Fruit fly (Drosophila melanogaster) whole organism, embryonic: ENCODE results near the gene CG7945.

Experiments used
- Atf3 ChIP-seq: fragments of 200-800 bp; sonication (Bioruptor generic); optimal IDR thresholded peaks from 3 replicates; lab custom pipeline; 2016; ENCODE audit warnings: missing biosample characterization, missing genetic modification characterization
- CG10147 ChIP-seq: fragments of 200-800 bp; sonication (Bioruptor generic); optimal IDR thresholded peaks from 2 replicates; lab custom pipeline; 2019; ENCODE audit warnings: missing biosample characterization, mild to moderate bottlenecking, missing genetic modification characterization, moderate library complexity
- CG10979 ChIP-seq: fragments of 200-800 bp; sonication (Bioruptor generic); optimal IDR thresholded peaks from 2 replicates; lab custom pipeline; 2018; ENCODE audit warnings: missing biosample characterization, mild to moderate bottlenecking, missing genetic modification characterization, moderate library complexity
- CG11093 ChIP-seq: fragments of 200-800 bp; sonication (Bioruptor generic); IDR thresholded peaks from 3 replicates; pipeline ENCODE4 v1.3.6; 2022; ENCODE audit warnings: missing biosample characterization, missing genetic modification characterization
- CG11398 ChIP-seq: fragments of 200-800 bp; sonication (Bioruptor generic); optimal IDR thresholded peaks from 2 replicates; lab custom pipeline; 2016; ENCODE audit warnings: missing biosample characterization, missing genetic modification characterization
- CG12744 ChIP-seq: fragments of 200-800 bp; sonication (Bioruptor generic); optimal IDR thresholded peaks from 2 replicates; lab custom pipeline; 2016; ENCODE audit warnings: missing biosample characterization, missing genetic modification characterization
- CG13123 ChIP-seq: fragments of 200-800 bp; sonication (Bioruptor generic); optimal IDR thresholded peaks from 2 replicates; lab custom pipeline; 2016; ENCODE audit warnings: missing biosample characterization, missing genetic modification characterization
- CG14441 ChIP-seq: fragments of 200-800 bp; sonication (Bioruptor generic); IDR thresholded peaks from 2 replicates; pipeline ENCODE4 v1.3.6; 2022; ENCODE audit warnings: missing biosample characterization, missing genetic modification characterization
- CG15073 ChIP-seq: fragments of 200-800 bp; sonication (Bioruptor generic); optimal IDR thresholded peaks from 2 replicates; lab custom pipeline; 2016; ENCODE audit warnings: missing biosample characterization, missing genetic modification characterization
- CG15696 ChIP-seq: fragments of 200-800 bp; sonication (Bioruptor generic); optimal IDR thresholded peaks from 2 replicates; lab custom pipeline; 2019; ENCODE audit warnings: missing biosample characterization, mild to moderate bottlenecking, missing genetic modification characterization, moderate library complexity
- CG2199 ChIP-seq: fragments of 200-800 bp; sonication (Bioruptor generic); IDR thresholded peaks from 3 replicates; pipeline ENCODE4 v1.3.6; 2022; ENCODE audit warnings: missing biosample characterization, missing genetic modification characterization
- CG3065 ChIP-seq: fragments of 200-800 bp; sonication (Bioruptor generic); optimal IDR thresholded peaks from 2 replicates; lab custom pipeline; 2016; ENCODE audit warnings: missing biosample characterization, missing genetic modification characterization
- CG3838 ChIP-seq: fragments of 200-800 bp; sonication (Bioruptor generic); optimal IDR thresholded peaks from 3 replicates; lab custom pipeline; 2016; ENCODE audit warnings: missing biosample characterization, missing genetic modification characterization
- CG4707 ChIP-seq: fragments of 200-800 bp; sonication (Bioruptor generic); optimal IDR thresholded peaks from 2 replicates; lab custom pipeline; 2018; ENCODE audit warnings: missing biosample characterization, mild to moderate bottlenecking, missing genetic modification characterization, moderate library complexity
- CG6683 ChIP-seq: fragments of 200-800 bp; sonication (Bioruptor generic); optimal IDR thresholded peaks from 2 replicates; lab custom pipeline; 2017; ENCODE audit warnings: missing biosample characterization, mild to moderate bottlenecking, missing genetic modification characterization, missing genetic modification reagents
- CG6765 ChIP-seq: fragments of 200-800 bp; sonication (Bioruptor generic); optimal IDR thresholded peaks from 3 replicates; lab custom pipeline; 2017; ENCODE audit warnings: missing biosample characterization, mild to moderate bottlenecking, missing genetic modification characterization
- CG7745 ChIP-seq: fragments of 200-800 bp; sonication (Bioruptor generic); optimal IDR thresholded peaks from 2 replicates; lab custom pipeline; 2018; ENCODE audit warnings: missing biosample characterization, mild to moderate bottlenecking, missing genetic modification characterization, moderate library complexity
- CG9797 ChIP-seq: fragments of 200-800 bp; sonication (Bioruptor generic); optimal IDR thresholded peaks from 3 replicates; lab custom pipeline; 2018; ENCODE audit warnings: missing biosample characterization, mild to moderate bottlenecking, missing genetic modification characterization
- CHES-1-like ChIP-seq: fragments of 200-800 bp; sonication (Bioruptor generic); optimal IDR thresholded peaks from 2 replicates; lab custom pipeline; 2016; ENCODE audit warnings: missing biosample characterization, missing genetic modification characterization
- CTCF ChIP-seq: fragments of 200-800 bp; sonication (Bioruptor generic); optimal IDR thresholded peaks from 2 replicates; lab custom pipeline; 2017; ENCODE audit warnings: missing biosample characterization, mild to moderate bottlenecking, missing genetic modification characterization, moderate library complexity
- HmgZ ChIP-seq: fragments of 200-800 bp; sonication (Bioruptor generic); optimal IDR thresholded peaks from 2 replicates; lab custom pipeline; 2018; ENCODE audit warnings: missing biosample characterization, mild to moderate bottlenecking, missing genetic modification characterization
- Hmx ChIP-seq: fragments of 200-800 bp; sonication (Bioruptor generic); optimal IDR thresholded peaks from 2 replicates; lab custom pipeline; 2016; ENCODE audit warnings: missing biosample characterization, missing genetic modification characterization
- Hsf ChIP-seq: fragments of 200-800 bp; sonication (Bioruptor generic); optimal IDR thresholded peaks from 3 replicates; lab custom pipeline; 2016; ENCODE audit warnings: missing biosample characterization, missing genetic modification characterization
- NFAT ChIP-seq: fragments of 200-800 bp; sonication (Bioruptor generic); IDR thresholded peaks from 2 replicates; pipeline ENCODE4 v1.3.6; 2022; ENCODE audit warnings: missing biosample characterization, missing genetic modification characterization
- Optix ChIP-seq: fragments of 200-800 bp; sonication (Bioruptor generic); IDR thresholded peaks from 3 replicates; pipeline ENCODE4 v1.3.6; 2022; ENCODE audit warnings: missing biosample characterization, missing genetic modification characterization
- Rx ChIP-seq: fragments of 200-800 bp; sonication (Bioruptor generic); IDR thresholded peaks from 2 replicates; pipeline ENCODE4 v1.3.6; 2022; ENCODE audit warnings: missing biosample characterization, missing genetic modification characterization
- TFAM ChIP-seq: fragments of 200-800 bp; sonication (Bioruptor generic); optimal IDR thresholded peaks from 2 replicates; lab custom pipeline; 2017; ENCODE audit warnings: missing biosample characterization, missing genetic modification characterization, inconsistent platforms
- Taf1 ChIP-seq: fragments of 200-800 bp; sonication (Bioruptor generic); IDR thresholded peaks from 2 replicates; pipeline ENCODE4 v1.3.6; 2022; ENCODE audit warnings: missing biosample characterization, missing genetic modification characterization
- az2 ChIP-seq: fragments of 200-800 bp; sonication (Bioruptor generic); optimal IDR thresholded peaks from 3 replicates; lab custom pipeline; 2016; ENCODE audit warnings: missing biosample characterization, missing genetic modification characterization
- cg ChIP-seq: fragments of 200-800 bp; sonication (Bioruptor generic); optimal IDR thresholded peaks from 3 replicates; lab custom pipeline; 2019; ENCODE audit warnings: missing biosample characterization, mild to moderate bottlenecking, missing genetic modification characterization, moderate library complexity
- croc ChIP-seq: fragments of 200-800 bp; sonication (Bioruptor generic); conservative IDR thresholded peaks from 3 replicates; pipeline ENCODE4 v1.3.6; 2022; ENCODE audit warnings: missing biosample characterization, missing genetic modification characterization
- exex ChIP-seq: fragments of 200-800 bp; sonication (Bioruptor generic); optimal IDR thresholded peaks from 4 replicates; lab custom pipeline; 2018; ENCODE audit warnings: missing biosample characterization, mild to moderate bottlenecking, missing genetic modification characterization, moderate library complexity
- fd102C ChIP-seq: fragments of 200-800 bp; sonication (Bioruptor generic); optimal IDR thresholded peaks from 2 replicates; lab custom pipeline; 2018; ENCODE audit warnings: missing biosample characterization, mild to moderate bottlenecking, missing genetic modification characterization, moderate library complexity
- fd3F ChIP-seq: fragments of 200-800 bp; sonication (Bioruptor generic); optimal IDR thresholded peaks from 2 replicates; lab custom pipeline; 2018; ENCODE audit warnings: missing biosample characterization, mild to moderate bottlenecking, missing genetic modification characterization, moderate library complexity
- fd64A ChIP-seq: fragments of 200-800 bp; sonication (Bioruptor generic); optimal IDR thresholded peaks from 3 replicates; lab custom pipeline; 2018; ENCODE audit warnings: missing biosample characterization, mild to moderate bottlenecking, missing genetic modification characterization
- gcm2 ChIP-seq: fragments of 200-800 bp; sonication (Bioruptor generic); optimal IDR thresholded peaks from 2 replicates; lab custom pipeline; 2016; ENCODE audit warnings: missing biosample characterization, missing genetic modification characterization
- gfzf ChIP-seq: fragments of 200-800 bp; sonication (Bioruptor generic); optimal IDR thresholded peaks from 2 replicates; lab custom pipeline; 2016; ENCODE audit warnings: missing biosample characterization, mild to moderate bottlenecking, missing genetic modification characterization, moderate library complexity
- h ChIP-seq: fragments of >200 bp; optimal IDR thresholded peaks from 2 replicates; lab custom pipeline; 2017
- lov ChIP-seq, 2 experiments: fragments of 200-800 bp in 1 of 2; fragments of >200 bp in 1 of 2; sonication (Bioruptor generic) in 1 of 2; IDR thresholded peaks in 1 of 2; optimal IDR thresholded peaks in 1 of 2; 2 replicates in 1 of 2; 3 replicates in 1 of 2; pipeline versions ENCODE4 v1.3.6 to Lab custom; 2017 to 2022; ENCODE audit warnings: missing biosample characterization in 1 of 2, missing genetic modification characterization in 1 of 2
- maf-S ChIP-seq: fragments of 200-800 bp; sonication (Bioruptor generic); optimal IDR thresholded peaks from 2 replicates; lab custom pipeline; 2016; ENCODE audit warnings: missing biosample characterization, missing genetic modification characterization
- nerfin-1 ChIP-seq: fragments of 200-800 bp; sonication (Bioruptor generic); optimal IDR thresholded peaks from 3 replicates; lab custom pipeline; 2019; ENCODE audit warnings: missing biosample characterization, mild to moderate bottlenecking, missing genetic modification characterization, moderate library complexity
- org-1 ChIP-seq: fragments of 200-800 bp; sonication (Bioruptor generic); optimal IDR thresholded peaks from 2 replicates; lab custom pipeline; 2017; ENCODE audit warnings: missing biosample characterization, missing genetic modification characterization
- pfk ChIP-seq: fragments of 200-800 bp; sonication (Bioruptor generic); optimal IDR thresholded peaks from 2 replicates; lab custom pipeline; 2018; ENCODE audit warnings: missing biosample characterization, mild to moderate bottlenecking, missing genetic modification characterization, moderate library complexity
- scrt ChIP-seq: fragments of 200-800 bp; sonication (Bioruptor generic); optimal IDR thresholded peaks from 2 replicates; lab custom pipeline; 2018; ENCODE audit warnings: missing biosample characterization, mild to moderate bottlenecking, missing genetic modification characterization, moderate library complexity
- sim ChIP-seq: fragments of 200-800 bp; sonication (Bioruptor generic); IDR thresholded peaks from 2 replicates; pipeline ENCODE4 v1.3.6; 2022; ENCODE audit warnings: missing biosample characterization, missing genetic modification characterization
- sqz ChIP-seq: fragments of 200-800 bp; sonication (Bioruptor generic); optimal IDR thresholded peaks from 3 replicates; lab custom pipeline; 2018; ENCODE audit warnings: missing biosample characterization, mild to moderate bottlenecking, missing genetic modification characterization
- sug ChIP-seq: fragments of 200-800 bp; optimal IDR thresholded peaks from 2 replicates; lab custom pipeline; 2019; ENCODE audit warnings: missing biosample characterization, mild to moderate bottlenecking, missing genetic modification characterization, moderate library complexity
- tll ChIP-seq, 2 experiments: fragments of 200-800 bp in 1 of 2; fragments of >200 bp in 1 of 2; sonication (Bioruptor generic) in 1 of 2; optimal IDR thresholded peaks; 2 replicates each; lab custom pipeline; 2017 to 2019; ENCODE audit warnings: missing biosample characterization in 2 of 2, missing genetic modification characterization in 2 of 2, mild to moderate bottlenecking in 1 of 2, moderate library complexity in 1 of 2
- toy ChIP-seq: fragments of 200-800 bp; sonication (Bioruptor generic); IDR thresholded peaks from 2 replicates; pipeline ENCODE4 v1.3.6; 2022; ENCODE audit warnings: missing biosample characterization, missing genetic modification characterization
- tx ChIP-seq: fragments of 200-800 bp; sonication (Bioruptor generic); optimal IDR thresholded peaks from 2 replicates; lab custom pipeline; 2016; ENCODE audit warnings: missing biosample characterization, missing genetic modification characterization
- zfh1 ChIP-seq: fragments of 200-800 bp; sonication (Bioruptor generic); IDR thresholded peaks from 3 replicates; pipeline ENCODE4 v1.3.6; 2022; ENCODE audit warnings: missing biosample characterization, missing genetic modification characterization

CG7945 gene

dm6 chr3L:15566484-15566955 lies 42.6 kb upstream of the CG7945 start (continued):
- 0 out of 2 replicates have a peak, but pooled peaks have one; percentile 36 for TF ChIP-seq sim (GFP tag; lab: Robert Waterston, UW)
- TF ChIP-seq fd64A = peak; percentile 85
- TF ChIP-seq CG13123 (GFP tag; lab: Kevin White, UChicago) = peak; percentile 10
- no peak for TF ChIP-seq Atf3 (GFP tag; lab: Kevin White, UChicago)
- peak; percentile 72 for TF ChIP-seq nerfin-1 (tag; lab: Kevin White, UChicago)
- peak in 1 of 2 experiments; percentile 36 for TF ChIP-seq tll (GFP tag; optimal IDR thresholded peaks at IDR 0.05; lab: Kevin White, UChicago)
- TF ChIP-seq CG9797 = no peak
- 0 out of 3 replicates have a peak, but pooled peaks have one; percentile 25 for TF ChIP-seq CG11093 (GFP tag; lab: Robert Waterston, UW)
- peak; percentile 51 for TF ChIP-seq CG12744 (GFP tag; lab: Kevin White, UChicago)
- TF ChIP-seq scrt = peak; percentile 57
- TF ChIP-seq CG15696 (tag; lab: Kevin White, UChicago) = peak; percentile 61
- TF ChIP-seq org-1 = peak; percentile 84
- no peak for TF ChIP-seq croc (GFP tag; lab: Robert Waterston, UW)
- peak; percentile 66 for TF ChIP-seq fd3F
- TF ChIP-seq CTCF (GFP tag; lab: Kevin White, UChicago) = no peak
- peak; percentile 29 for TF ChIP-seq TFAM (GFP tag; lab: Kevin White, UChicago)
- no peak for TF ChIP-seq gcm2 (GFP tag; lab: Kevin White, UChicago)
- TF ChIP-seq HmgZ (tag; lab: Kevin White, UChicago) = peak; percentile 85
- peak; percentile 61 for TF ChIP-seq CG11398 (GFP tag; lab: Kevin White, UChicago)
- no peak for TF ChIP-seq tx (GFP tag; lab: Kevin White, UChicago)
- no peak for TF ChIP-seq az2 (GFP tag; lab: Kevin White, UChicago)
- no peak for TF ChIP-seq fd102C
- TF ChIP-seq CG3838 (GFP tag; lab: Kevin White, UChicago) = peak; percentile 47
- TF ChIP-seq toy (GFP tag; lab: Robert Waterston, UW) = no peak
- TF ChIP-seq exex (tag; lab: Kevin White, UChicago) = peak; percentile 69
- peak; percentile 44 for TF ChIP-seq maf-S (GFP tag; lab: Kevin White, UChicago)
- no peak for TF ChIP-seq h (lab: Kevin White, UChicago)
- no peak for TF ChIP-seq CG15073 (GFP tag; lab: Kevin White, UChicago)
- TF ChIP-seq CG14441 (GFP tag; lab: Robert Waterston, UW) = peak; percentile 60; the same call in 1 of the 2 replicates
- no peak for TF ChIP-seq Hsf (GFP tag; lab: Kevin White, UChicago)
- TF ChIP-seq Optix (GFP tag; lab: Robert Waterston, UW) = no peak
- TF ChIP-seq sug (tag; lab: Kevin White, UChicago) = peak; percentile 92
- TF ChIP-seq lov (optimal IDR thresholded peaks at IDR 0.05; lab: Kevin White, UChicago) = no peak
- no peak for TF ChIP-seq lov (GFP tag; IDR thresholded peaks at IDR 0.05; lab: Robert Waterston, UW)
- TF ChIP-seq CG2199 (GFP tag; lab: Robert Waterston, UW) = peak; percentile 91
- peak; percentile 70 for TF ChIP-seq CG7745 (tag; lab: Kevin White, UChicago)
- TF ChIP-seq cg (GFP tag; lab: Kevin White, UChicago) = peak; percentile 74
- TF ChIP-seq zfh1 (GFP tag; lab: Robert Waterston, UW) = peak; percentile 65; the same call in 2 of the 3 replicates
- TF ChIP-seq Rx (GFP tag; lab: Robert Waterston, UW) = no peak
- TF ChIP-seq gfzf (GFP tag; lab: Kevin White, UChicago) = no peak
- TF ChIP-seq CG4707 (GFP tag; lab: Kevin White, UChicago) = peak; percentile 70
- peak; percentile 87 for TF ChIP-seq CHES-1-like
- peak; percentile 38 for TF ChIP-seq CG3065 (GFP tag; lab: Kevin White, UChicago)
- no peak for TF ChIP-seq Hmx (GFP tag; lab: Kevin White, UChicago)
- TF ChIP-seq CG10979 (tag; lab: Kevin White, UChicago) = peak; percentile 44
- peak; percentile 42 for TF ChIP-seq CG6683
- peak; percentile 32; the same call in 1 of the 2 replicates for TF ChIP-seq NFAT
- no peak for TF ChIP-seq CG10147 (GFP tag; lab: Kevin White, UChicago)
- peak; percentile 87 for TF ChIP-seq CG6765 (GFP tag; lab: Kevin White, UChicago)
- no peak for TF ChIP-seq sqz (GFP tag; lab: Kevin White, UChicago)
- peak; percentile 89 for TF ChIP-seq pfk
- TF ChIP-seq Taf1 (GFP tag; lab: Robert Waterston, UW) = no peak
